Worm (Caenorhabditis elegans) whole organism, midembryonic: ENCODE results near the gene T01B4.3.
A peak's percentile ranks its signal among the peaks of the same experiment; 100 is the strongest.

Source experiments
- T22C8.4 ChIP-seq: fragments of 200-800 bp; sonication (Bioruptor generic); IDR thresholded peaks from 2 replicates; pipeline ENCODE4 v1.3.6; 2022; ENCODE audit warnings: missing genetic modification characterization, missing compliant biosample characterization
- cog-1 ChIP-seq: sonication (generic microtip); optimal IDR thresholded peaks from 2 replicates; lab custom pipeline; 2016; ENCODE audit warnings: missing genetic modification characterization, missing compliant biosample characterization
- flt-1 ChIP-seq: fragments of 200-800 bp; sonication (Bioruptor generic); IDR thresholded peaks from 2 replicates; pipeline ENCODE4 v1.3.6; 2022; ENCODE audit warnings: missing genetic modification characterization, missing compliant biosample characterization
- klf-2 ChIP-seq: fragments of 200-800 bp; sonication (Bioruptor generic); conservative IDR thresholded peaks from 2 replicates; pipeline ENCODE4 v1.3.6; 2022; ENCODE audit warnings: missing genetic modification reagents, missing genetic modification characterization, missing compliant biosample characterization
- med-1 ChIP-seq: sonication (generic microtip); optimal IDR thresholded peaks from 2 replicates; lab custom pipeline; 2017; ENCODE audit warnings: missing genetic modification characterization, mild to moderate bottlenecking, missing compliant biosample characterization, antibody characterized with exemption, missing genetic modification reagents; ENCODE audit not compliant: insufficient read depth
- ref-1 ChIP-seq: fragments of 200-800 bp; sonication (Bioruptor generic); conservative IDR thresholded peaks from 2 replicates; pipeline ENCODE4 v1.3.6; 2022; ENCODE audit warnings: missing genetic modification reagents, missing genetic modification characterization, missing compliant biosample characterization
- tab-1 ChIP-seq: fragments of 200-800 bp; sonication (Bioruptor generic); IDR thresholded peaks from 2 replicates; pipeline ENCODE4 v1.3.6; 2022; ENCODE audit warnings: missing genetic modification characterization, missing compliant biosample characterization
- ztf-23 ChIP-seq: fragments of 200-800 bp; sonication (Bioruptor generic); IDR thresholded peaks from 2 replicates; pipeline ENCODE4 v1.3.6; 2022; ENCODE audit warnings: missing genetic modification reagents, missing genetic modification characterization, missing compliant biosample characterization
- ztf-29 ChIP-seq: fragments of 200-800 bp; sonication (Bioruptor generic); IDR thresholded peaks from 2 replicates; pipeline ENCODE4 v1.3.6; 2022; ENCODE audit warnings: missing genetic modification reagents, missing genetic modification characterization, missing compliant biosample characterization

Gene T01B4.3

ce11 chrX:16271147-16271546 is 46.4 kb downstream of the T01B4.3 start:
- TF ChIP-seq ztf-23 (GFP tag; lab: Robert Waterston, UW) (peak; percentile 67), med-1 (GFP tag; lab: Kevin White, UChicago) (peak; percentile 29), tab-1 (GFP tag; lab: Robert Waterston, UW) (peak; percentile 70), ztf-29 (GFP tag; lab: Robert Waterston, UW) (peak; percentile 23; the same call in 1 of the 2 replicates), T22C8.4 (GFP tag; lab: Robert Waterston, UW) (no peak), ref-1 (no peak), flt-1 (GFP tag; lab: Robert Waterston, UW) (0 out of 2 replicates have a peak, but pooled peaks have one; percentile 39), cog-1 (tag; lab: Kevin White, UChicago) (no peak)

ce11 chrX:16269969-16270368 is 47.6 kb downstream of the T01B4.3 start, which contains the start of gene ifa-3:
TSS of gene ifa-3 (minus strand) at chrX:16270069.
- TF ChIP-seq flt-1 (GFP tag; lab: Robert Waterston, UW) (no peak), ztf-23 (GFP tag; lab: Robert Waterston, UW) (no peak), ref-1 (no peak), med-1 (GFP tag; lab: Kevin White, UChicago) (no peak), klf-2 (no peak)

DNA sequence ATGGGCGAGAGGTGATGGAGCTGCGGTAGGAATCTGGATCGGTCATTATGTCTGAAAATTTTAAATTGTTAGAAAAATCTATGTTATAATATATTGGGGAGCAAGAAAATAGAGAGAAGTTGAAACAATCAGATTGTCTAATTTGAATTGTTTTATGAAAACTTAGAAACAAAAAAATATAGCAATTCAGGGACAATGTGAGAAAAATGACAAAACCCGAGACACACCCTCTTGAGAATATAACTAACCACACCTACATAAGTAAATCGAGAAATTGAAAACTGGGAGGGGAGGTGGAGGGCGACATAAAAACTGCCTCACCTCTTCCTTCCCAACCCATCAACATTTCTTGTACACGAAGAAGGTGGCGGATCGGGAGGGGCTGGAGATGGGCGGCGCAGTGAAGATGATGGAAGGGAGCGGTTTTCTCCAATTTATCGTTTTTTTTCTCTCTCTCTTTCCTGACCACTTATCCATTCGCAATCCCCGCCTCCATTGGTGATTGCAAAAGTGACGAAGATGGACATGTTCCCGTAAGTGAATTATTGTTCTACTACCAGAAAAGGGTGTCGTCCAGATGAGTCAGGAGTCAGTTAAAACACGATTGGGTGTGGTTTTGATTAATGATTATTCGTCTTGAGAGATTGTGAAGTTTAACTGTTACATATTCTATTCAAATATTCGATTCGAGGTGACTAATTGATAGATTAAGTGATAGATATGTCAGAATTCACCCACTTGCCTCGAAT is 51.7 kb downstream of the T01B4.3 start, which contains the start of gene mua-6:
Gene mua-6 (minus strand): TSS at position 51 of the 749 bp plus-strand sequence.
- TF ChIP-seq flt-1 (GFP tag; lab: Robert Waterston, UW) (0 out of 2 replicates have a peak, but pooled peaks have one; percentile 21), ztf-29 (GFP tag; lab: Robert Waterston, UW) (no peak), cog-1 (tag; lab: Kevin White, UChicago) (no peak)
